Fruit fly (Drosophila melanogaster) whole organism, prepupa: ENCODE data around the gene CG18180.

Source experiments
- CG10631 ChIP-seq: fragments of 200-800 bp; sonication (Bioruptor generic); optimal IDR thresholded peaks from 2 replicates; lab custom pipeline; 2016; ENCODE audit warnings: missing biosample characterization, missing genetic modification characterization
- CG11294 ChIP-seq: fragments of 200-800 bp; sonication (Bioruptor generic); IDR thresholded peaks from 2 replicates; pipeline ENCODE4 v1.3.6; 2022; ENCODE audit warnings: missing biosample characterization, missing genetic modification characterization
- CG11902 ChIP-seq: fragments of 200-800 bp; sonication (Bioruptor generic); optimal IDR thresholded peaks from 3 replicates; lab custom pipeline; 2016; ENCODE audit warnings: missing biosample characterization, missing genetic modification characterization
- CG15336 ChIP-seq: fragments of 200-800 bp; sonication (Bioruptor generic); IDR thresholded peaks from 2 replicates; pipeline ENCODE4 v1.3.6; 2022; ENCODE audit warnings: missing biosample characterization, missing genetic modification characterization
- CG34406 ChIP-seq: fragments of 200-800 bp; sonication (Bioruptor generic); optimal IDR thresholded peaks from 3 replicates; lab custom pipeline; 2016; ENCODE audit warnings: missing biosample characterization, missing genetic modification characterization
- CG3919 ChIP-seq: fragments of 200-800 bp; sonication (Bioruptor generic); optimal IDR thresholded peaks from 3 replicates; lab custom pipeline; 2016; ENCODE audit warnings: missing biosample characterization, missing genetic modification characterization
- CG4318 ChIP-seq: fragments of 200-800 bp; sonication (Bioruptor generic); optimal IDR thresholded peaks from 3 replicates; lab custom pipeline; 2017; ENCODE audit warnings: missing biosample characterization, mild to moderate bottlenecking, missing genetic modification characterization
- CG6792 ChIP-seq: fragments of 200-800 bp; sonication (Bioruptor generic); optimal IDR thresholded peaks from 3 replicates; lab custom pipeline; 2016; ENCODE audit warnings: missing biosample characterization, missing genetic modification characterization
- CG6808 ChIP-seq: fragments of 200-800 bp; sonication (Bioruptor generic); optimal IDR thresholded peaks from 3 replicates; lab custom pipeline; 2017; ENCODE audit warnings: missing biosample characterization, missing genetic modification characterization, mild to moderate bottlenecking, moderate library complexity, missing genetic modification reagents
- CG7368 ChIP-seq: fragments of 200-800 bp; sonication (Bioruptor generic); optimal IDR thresholded peaks from 3 replicates; lab custom pipeline; 2016; ENCODE audit warnings: missing biosample characterization, missing genetic modification characterization
- CG8319 ChIP-seq: fragments of 200-800 bp; sonication (Bioruptor generic); optimal IDR thresholded peaks from 3 replicates; lab custom pipeline; 2016; ENCODE audit warnings: missing biosample characterization, missing genetic modification characterization
- CG8632 ChIP-seq: fragments of 200-800 bp; sonication (Bioruptor generic); optimal IDR thresholded peaks from 3 replicates; lab custom pipeline; 2016; ENCODE audit warnings: missing biosample characterization, missing genetic modification characterization
- CG9139 ChIP-seq: fragments of 200-800 bp; sonication (Bioruptor generic); optimal IDR thresholded peaks from 3 replicates; lab custom pipeline; 2017; ENCODE audit warnings: missing biosample characterization, mild to moderate bottlenecking, missing genetic modification characterization
- Eip75B ChIP-seq: fragments of 200-800 bp; sonication (Bioruptor generic); optimal IDR thresholded peaks from 3 replicates; lab custom pipeline; 2016; ENCODE audit warnings: missing biosample characterization, missing genetic modification characterization
- Eip78C ChIP-seq: fragments of 200-800 bp; sonication (Bioruptor generic); peaks from one replicate; lab custom pipeline; 2016; ENCODE audit warnings: missing biosample characterization, missing genetic modification characterization
- Eip93F ChIP-seq: fragments of 200-800 bp; sonication (Bioruptor generic); optimal IDR thresholded peaks from 2 replicates; lab custom pipeline; 2016; ENCODE audit warnings: missing biosample characterization, mild to moderate bottlenecking, missing genetic modification characterization
- Ets96B ChIP-seq: fragments of 200-800 bp; optimal IDR thresholded peaks from 2 replicates; lab custom pipeline; 2019; ENCODE audit warnings: missing biosample characterization, mild to moderate bottlenecking, missing genetic modification characterization, moderate library complexity
- Gug ChIP-seq: fragments of 200-800 bp; sonication (Bioruptor generic); IDR thresholded peaks from 2 replicates; pipeline ENCODE4 v1.3.6; 2022; ENCODE audit warnings: missing biosample characterization, missing genetic modification characterization
- Hr38 ChIP-seq: sonication (Bioruptor generic); optimal IDR thresholded peaks from 2 replicates; lab custom pipeline; 2016; ENCODE audit warnings: missing biosample characterization, missing genetic modification characterization
- Hr4 ChIP-seq: fragments of 200-800 bp; sonication (Bioruptor generic); optimal IDR thresholded peaks from 3 replicates; lab custom pipeline; 2016; ENCODE audit warnings: missing biosample characterization, missing genetic modification characterization
- Smox ChIP-seq: fragments of 200-800 bp; sonication (Bioruptor generic); optimal IDR thresholded peaks from 3 replicates; lab custom pipeline; 2016; ENCODE audit warnings: missing biosample characterization, missing genetic modification characterization
- Sox102F ChIP-seq: fragments of 200-800 bp; sonication (Bioruptor generic); optimal IDR thresholded peaks from 2 replicates; lab custom pipeline; 2016; ENCODE audit warnings: missing biosample characterization, mild to moderate bottlenecking, missing genetic modification characterization
- Sox14 ChIP-seq: fragments of 200-800 bp; sonication (Bioruptor generic); optimal IDR thresholded peaks from 3 replicates; lab custom pipeline; 2016; ENCODE audit warnings: missing biosample characterization, missing genetic modification characterization
- Sox15 ChIP-seq: fragments of 200-800 bp; sonication (Bioruptor generic); optimal IDR thresholded peaks from 3 replicates; lab custom pipeline; 2016; ENCODE audit warnings: missing biosample characterization, missing genetic modification characterization
- acj6 ChIP-seq: fragments of 200-800 bp; sonication (Bioruptor generic); optimal IDR thresholded peaks from 3 replicates; lab custom pipeline; 2016; ENCODE audit warnings: missing biosample characterization, missing genetic modification characterization
- cyc ChIP-seq: fragments of 200-800 bp; sonication (Bioruptor generic); optimal IDR thresholded peaks from 3 replicates; lab custom pipeline; 2016; ENCODE audit warnings: missing biosample characterization, missing genetic modification characterization
- lz ChIP-seq: fragments of 200-800 bp; sonication (Bioruptor generic); optimal IDR thresholded peaks from 3 replicates; lab custom pipeline; 2016; ENCODE audit warnings: missing biosample characterization, missing genetic modification characterization
- net ChIP-seq: fragments of 200-800 bp; sonication (Bioruptor generic); optimal IDR thresholded peaks from 3 replicates; lab custom pipeline; 2016; ENCODE audit warnings: missing biosample characterization, missing genetic modification characterization
- salr ChIP-seq, 2 experiments: fragments of 200-800 bp; sonication (Bioruptor generic); optimal IDR thresholded peaks; 3 replicates each; lab custom pipeline; 2016 to 2018; ENCODE audit warnings: missing biosample characterization in 2 of 2, missing genetic modification characterization in 2 of 2, mild to moderate bottlenecking in 1 of 2
- svp ChIP-seq: fragments of 200-800 bp; sonication (Bioruptor generic); peaks from one replicate; lab custom pipeline; 2016; ENCODE audit warnings: missing biosample characterization, missing genetic modification characterization
- vri ChIP-seq: fragments of 200-800 bp; sonication (Bioruptor generic); optimal IDR thresholded peaks from 3 replicates; lab custom pipeline; 2016; ENCODE audit warnings: missing biosample characterization, mild to moderate bottlenecking, missing genetic modification characterization

The CG18180 gene

dm6 chr3L:9637812-9638211 lies 3.0 kb upstream of the CG18180 start, which contains the start of gene CG8329:
TSS of gene CG8329 (plus strand) at chr3L:9638112.
- TF ChIP-seq CG10631 (GFP tag; lab: Kevin White, UChicago) (no peak), CG11902 (no peak), CG3919 (GFP tag; lab: Kevin White, UChicago) (no peak), CG8319 (GFP tag; lab: Kevin White, UChicago) (no peak), CG4318 (GFP tag; lab: Kevin White, UChicago) (no peak), Gug (no peak)

DNA sequence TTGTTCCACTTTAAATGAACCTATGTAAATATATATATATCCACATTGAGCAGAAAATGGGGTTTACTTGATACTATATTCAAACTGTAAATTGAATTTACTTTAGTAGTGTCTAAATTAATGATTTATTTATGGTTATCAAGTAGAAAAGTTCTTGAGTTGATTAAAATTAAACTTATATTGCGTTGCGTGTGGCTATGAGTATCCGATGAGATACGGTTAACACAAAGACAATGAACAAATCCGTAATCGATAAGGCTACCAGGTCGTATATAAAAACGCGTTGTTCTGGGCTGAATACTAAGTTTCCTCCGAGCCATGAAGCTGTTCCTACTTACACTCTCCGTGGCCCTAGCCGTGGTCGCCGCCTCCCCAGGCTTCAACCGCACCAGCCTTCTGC lies 1.8 kb upstream of the CG18180 start, which contains the start of gene CG18179:
Gene CG18179, plus strand, starts transcription at position 301 of the 400 bp plus-strand sequence.
- TF ChIP-seq lz (GFP tag; lab: Kevin White, UChicago): no peak
- no peak for TF ChIP-seq CG8632 (GFP tag; lab: Kevin White, UChicago)
- TF ChIP-seq svp (GFP tag; lab: Kevin White, UChicago): peak; percentile 16
- TF ChIP-seq vri (GFP tag; lab: Kevin White, UChicago): no peak
- TF ChIP-seq CG6792: no peak
- TF ChIP-seq CG7368 (GFP tag; lab: Kevin White, UChicago): no peak
- TF ChIP-seq, all 60 proteins: peak for 1

- no peak for TF ChIP-seq acj6 (GFP tag; lab: Kevin White, UChicago)
- TF ChIP-seq Sox15 (GFP tag; lab: Kevin White, UChicago): no peak
- no peak for TF ChIP-seq Gug
- no peak for TF ChIP-seq salr (GFP tag; optimal IDR thresholded peaks at IDR 0.05; lab: Kevin White, UChicago)
- TF ChIP-seq Eip75B (GFP tag; lab: Kevin White, UChicago): no peak
- TF ChIP-seq cyc (GFP tag; lab: Kevin White, UChicago): no peak
- TF ChIP-seq Sox14 (GFP tag; lab: Kevin White, UChicago): no peak
These were observed 2.9 kb downstream of the CG18180 start, which contains the start of gene CNMaR for dm6 chr3L:9643762-9644161. TSS of gene CNMaR (plus strand) at chr3L:9644109.

DNA sequence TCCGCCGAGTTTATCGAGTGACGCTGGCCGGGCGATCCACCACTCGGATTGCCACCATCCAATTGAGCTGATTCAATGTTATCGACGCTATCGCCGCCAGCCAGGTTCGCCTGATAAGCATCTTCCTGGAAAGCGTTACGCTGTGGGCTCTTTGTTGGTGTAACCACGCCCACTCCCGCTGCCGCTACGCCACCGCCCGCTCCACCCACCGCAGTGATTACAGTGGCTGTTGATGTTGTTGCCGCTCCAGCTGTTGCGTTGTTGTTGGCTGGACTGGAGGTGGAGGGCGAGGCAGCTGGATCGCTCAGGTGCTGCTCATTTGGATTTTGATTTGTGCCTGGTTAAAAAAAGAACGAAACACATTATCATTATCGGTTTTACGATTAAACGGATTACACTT lies 30.6 kb downstream of the CG18180 start:
- TF ChIP-seq Ets96B (tag; lab: Kevin White, UChicago) (no peak), vri (GFP tag; lab: Kevin White, UChicago) (peak; percentile 96), CG4318 (GFP tag; lab: Kevin White, UChicago) (no peak), Hr38 (no peak), CG8632 (GFP tag; lab: Kevin White, UChicago) (no peak), CG34406 (no peak), CG15336 (no peak), Eip93F (peak; percentile 54), salr (GFP tag; optimal IDR thresholded peaks at IDR 0.05; lab: Kevin White, UChicago) (no peak), Sox15 (GFP tag; lab: Kevin White, UChicago) (no peak), cyc (GFP tag; lab: Kevin White, UChicago) (no peak), acj6 (GFP tag; lab: Kevin White, UChicago) (no peak), Sox14 (GFP tag; lab: Kevin White, UChicago) (peak; percentile 87), svp (GFP tag; lab: Kevin White, UChicago) (peak; percentile 48)

DNA sequence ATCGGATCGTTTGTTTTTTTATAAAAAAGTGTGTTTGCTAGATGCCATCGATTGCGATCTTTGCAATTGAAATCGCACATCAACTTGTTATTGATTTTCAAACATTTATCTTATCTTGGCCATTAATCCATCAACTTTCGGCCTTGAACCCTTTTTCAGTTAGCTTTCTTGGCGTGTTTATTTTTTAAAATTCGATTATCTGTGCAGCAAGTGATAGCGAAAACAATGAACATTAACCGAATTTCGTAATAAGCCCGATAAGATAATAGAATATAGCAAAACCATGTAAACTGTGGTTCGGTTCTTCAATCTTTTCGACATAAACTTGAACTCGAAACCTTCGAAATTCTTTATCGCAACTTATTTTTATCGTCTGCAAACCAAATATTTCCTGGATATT lies 33.5 kb downstream of the CG18180 start:
- TF ChIP-seq Sox15 (GFP tag; lab: Kevin White, UChicago) (no peak), Hr4 (GFP tag; lab: Kevin White, UChicago) (no peak), CG8632 (GFP tag; lab: Kevin White, UChicago) (no peak), CG6808 (GFP tag; lab: Kevin White, UChicago) (no peak), Sox102F (GFP tag; lab: Kevin White, UChicago) (no peak), net (no peak), CG11294 (GFP tag; lab: Robert Waterston, UW) (no peak), acj6 (GFP tag; lab: Kevin White, UChicago) (no peak), CG9139 (GFP tag; lab: Kevin White, UChicago) (no peak), Eip78C (GFP tag; lab: Kevin White, UChicago) (no peak), vri (GFP tag; lab: Kevin White, UChicago) (peak; percentile 95), Eip93F (peak; percentile 61), Smox (GFP tag; lab: Kevin White, UChicago) (no peak), lz (GFP tag; lab: Kevin White, UChicago) (no peak)
